Worm (Caenorhabditis elegans): ENCODE results near the gene Y54G2A.72.
A peak's percentile ranks its signal among the peaks of the same experiment; 100 is the strongest.
"Not testable (repeated sequence)": the region's sequence is repeated elsewhere in the genome, so short reads cannot be mapped to it uniquely, and the experiment has no call there.

Y54G2A.72 gene

ce11 chrIV:2777841-2778240 lies at the start of gene Y54G2A.72:
Gene Y54G2A.72 (plus strand): TSS chrIV:2778141.
- not testable (repeated sequence) for TF ChIP-seq T07F8.4 (tag; optimal IDR thresholded peaks at IDR 0.05); bed-1 (GFP tag; IDR thresholded peaks at IDR 0.05); B0336.3 (GFP tag; IDR thresholded peaks at IDR 0.05)

ce11 chrIV:2729957-2730356 lies 48.0 kb upstream of the Y54G2A.72 start, which contains the start of gene Y94H6A.2:
Gene Y94H6A.2 (plus strand): TSS chrIV:2730292.
- peak; percentile 67 for TF ChIP-seq nhr-80 (tag; optimal IDR thresholded peaks at IDR 0.05)
- TF ChIP-seq unc-62 (GFP tag; optimal IDR thresholded peaks at IDR 0.05): no peak

DNA sequence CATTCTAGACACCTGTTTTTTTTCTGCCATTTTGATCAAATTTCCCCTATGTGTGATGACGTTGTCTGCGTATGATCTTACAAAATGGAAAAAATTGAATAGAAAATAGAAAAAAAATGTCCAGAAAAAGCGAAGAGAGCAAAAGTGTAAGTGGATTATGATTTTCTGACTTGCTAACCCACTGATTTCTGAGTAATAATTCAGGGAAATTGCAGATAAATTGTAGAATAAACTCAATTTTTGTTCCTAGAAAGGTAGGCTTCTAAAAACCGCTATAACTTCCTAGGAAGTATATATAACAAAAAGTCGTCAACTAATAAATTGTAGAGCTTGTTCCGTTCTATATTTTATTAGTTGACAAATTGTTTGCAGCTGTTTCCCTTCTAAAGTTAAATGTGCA lies 43.3 kb upstream of the Y54G2A.72 start:
- TF ChIP-seq lsl-1 (GFP tag; optimal IDR thresholded peaks at IDR 0.05): no peak
- no peak for TF ChIP-seq tbx-9 (tag; optimal IDR thresholded peaks at IDR 0.05; ENCODE audit: borderline replicate concordance)
- TF ChIP-seq rcor-1 (GFP tag; IDR thresholded peaks at IDR 0.05): no peak
- TF ChIP-seq aptf-3 (GFP tag; IDR thresholded peaks at IDR 0.05): no peak
- TF ChIP-seq ekl-4 (GFP tag; IDR thresholded peaks at IDR 0.05): no peak
- no peak for TF ChIP-seq bed-1 (GFP tag; IDR thresholded peaks at IDR 0.05)

ce11 chrIV:2736575-2736974 lies 41.4 kb upstream of the Y54G2A.72 start:
- TF ChIP-seq T07F8.4 (tag; optimal IDR thresholded peaks at IDR 0.05) (no peak), akir-1 (GFP tag; optimal IDR thresholded peaks at IDR 0.05) (no peak), efl-1 (GFP tag; optimal IDR thresholded peaks at IDR 0.05) (no peak), dpff-1 (tag; optimal IDR thresholded peaks at IDR 0.05) (no peak), chd-7 (tag; optimal IDR thresholded peaks at IDR 0.05) (no peak), atf-7 (tag; optimal IDR thresholded peaks at IDR 0.05) (no peak), tbx-9 (tag; optimal IDR thresholded peaks at IDR 0.05; ENCODE audit: borderline replicate concordance) (no peak), F49E8.2 (tag; optimal IDR thresholded peaks at IDR 0.05; ENCODE audit: insufficient read depth) (no peak), zim-3 (tag; optimal IDR thresholded peaks at IDR 0.05) (no peak), ceh-91 (GFP tag; IDR thresholded peaks at IDR 0.05) (no peak), unc-62 (GFP tag; optimal IDR thresholded peaks at IDR 0.05) (no peak), lin-26 (GFP tag; IDR thresholded peaks at IDR 0.05) (no peak), lin-35 (GFP tag; optimal IDR thresholded peaks at IDR 0.05) (no peak), tbp1 (GFP tag; optimal IDR thresholded peaks at IDR 0.05) (no peak), athp-1 (tag; optimal IDR thresholded peaks at IDR 0.05) (no peak), Y67H2A.10 (GFP tag; conservative IDR thresholded peaks at IDR 0.05) (no peak)

DNA sequence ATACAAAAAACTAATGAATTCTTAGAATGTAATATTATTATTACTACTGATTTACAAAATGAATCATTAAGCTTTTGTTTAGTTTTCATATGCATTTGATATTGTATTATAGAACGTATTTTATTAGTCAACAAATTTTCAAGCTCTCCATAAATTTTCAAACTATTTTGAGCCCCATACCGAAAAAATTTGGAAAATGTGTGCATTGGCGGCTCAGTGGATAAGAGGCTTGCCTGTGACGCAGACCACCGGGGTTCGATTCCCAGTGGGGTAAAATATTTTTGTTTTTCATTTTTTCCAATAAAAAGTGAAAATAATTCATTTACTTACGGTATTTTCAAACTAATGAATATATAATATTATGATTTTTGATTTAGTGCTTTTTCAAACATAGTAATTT lies 39.5 kb upstream of the Y54G2A.72 start:
- TF ChIP-seq rpc-1 (optimal IDR thresholded peaks at IDR 0.05) (peak; percentile 18), rpc-1 (tag; optimal IDR thresholded peaks at IDR 0.05) (peak; percentile 54), lin-40 (tag; optimal IDR thresholded peaks at IDR 0.05) (no peak), tbp1 (GFP tag; optimal IDR thresholded peaks at IDR 0.05) (peak; percentile 79), nfya-1 (tag; optimal IDR thresholded peaks at IDR 0.05; ENCODE audit: borderline replicate concordance, insufficient read depth) (no peak), B0261.1 (tag; optimal IDR thresholded peaks at IDR 0.05) (peak; percentile 43), lin-26 (GFP tag; IDR thresholded peaks at IDR 0.05) (0 out of 2 replicates have a peak, but pooled peaks have one; percentile 24), D2030.7 (GFP tag; IDR thresholded peaks at IDR 0.05) (0 out of 2 replicates have a peak, but pooled peaks have one; percentile 37), dox-1 (GFP tag; IDR thresholded peaks at IDR 0.05) (no peak)

- TF ChIP-seq rpc-1 (optimal IDR thresholded peaks at IDR 0.05): peak; percentile 13
- peak; percentile 14 for TF ChIP-seq rpc-1 (tag; optimal IDR thresholded peaks at IDR 0.05)
- peak; percentile 89; the same call in 1 of the 2 replicates for TF ChIP-seq ztf-25 (GFP tag; IDR thresholded peaks at IDR 0.05)
- TF ChIP-seq hsf-1 (GFP tag; IDR thresholded peaks at IDR 0.05): 0 out of 2 replicates have a peak, but pooled peaks have one; percentile 57
- peak; percentile 6 for TF ChIP-seq die-1 (tag; optimal IDR thresholded peaks at IDR 0.05)
- peak; percentile 84 for TF ChIP-seq Y56A3A.18 (GFP tag; IDR thresholded peaks at IDR 0.05)
- TF ChIP-seq attf-6 (GFP tag; IDR thresholded peaks at IDR 0.05): peak; percentile 65; the same call in 1 of the 2 replicates
- peak; percentile 66 for TF ChIP-seq B0261.1 (tag; optimal IDR thresholded peaks at IDR 0.05)
- TF ChIP-seq nhr-120 (GFP tag; IDR thresholded peaks at IDR 0.05): 0 out of 2 replicates have a peak, but pooled peaks have one; percentile 75
- 0 out of 2 replicates have a peak, but pooled peaks have one; percentile 48 for TF ChIP-seq Y53G8AR.9 (GFP tag; conservative IDR thresholded peaks at IDR 0.05)
- peak; percentile 82 for TF ChIP-seq dox-1 (GFP tag; IDR thresholded peaks at IDR 0.05)
- TF ChIP-seq ekl-4 (GFP tag; IDR thresholded peaks at IDR 0.05): peak; percentile 60; the same call in 1 of the 2 replicates
- peak; percentile 71 for TF ChIP-seq pbrm-1 (GFP tag; IDR thresholded peaks at IDR 0.05)
- peak; percentile 97 for TF ChIP-seq lin-26 (GFP tag; IDR thresholded peaks at IDR 0.05)
- 0 out of 2 replicates have a peak, but pooled peaks have one; percentile 21 for TF ChIP-seq hmg-20 (GFP tag; IDR thresholded peaks at IDR 0.05)
- TF ChIP-seq Y53F4B.3 (GFP tag; IDR thresholded peaks at IDR 0.05): peak; percentile 28; the same call in 1 of the 2 replicates
These were observed 37.9 kb upstream of the Y54G2A.72 start for ce11 chrIV:2740035-2740434.
